Fruit fly (Drosophila melanogaster) S2 (cell line): ENCODE measurements around the gene mtm.

Experiments used
- CG8478 ChIP-seq: fragments of >200 bp; optimal IDR thresholded peaks from 2 replicates; lab custom pipeline; 2018
- CTCF ChIP-seq, 2 experiments: fragments of >200 bp; optimal IDR thresholded peaks; 2 replicates each; lab custom pipeline; 2018

Gene mtm

dm6 chr2L:5998383-5998782 is 38.4 kb downstream of the mtm start:
- no peak for TF ChIP-seq CTCF (optimal IDR thresholded peaks at IDR 0.05; lab: Kevin White, UChicago)
- no peak for TF ChIP-seq CG8478 (lab: Kevin White, UChicago)

- TF ChIP-seq CTCF (optimal IDR thresholded peaks at IDR 0.05; lab: Kevin White, UChicago): no peak
Measured at dm6 chr2L:5997609-5998229, 39.1 kb downstream of the mtm start.

- TF ChIP-seq CTCF (optimal IDR thresholded peaks at IDR 0.05; lab: Kevin White, UChicago) (no peak), CG8478 (lab: Kevin White, UChicago) (no peak)
Measured at dm6 chr2L:5990447-5990846, 46.4 kb downstream of the mtm start.

dm6 chr2L:5988115-5989092 is 48.4 kb downstream of the mtm start:
- TF ChIP-seq CTCF (optimal IDR thresholded peaks at IDR 0.05; lab: Kevin White, UChicago): no peak
- TF ChIP-seq CG8478 (lab: Kevin White, UChicago): no peak

- TF ChIP-seq CG8478 (lab: Kevin White, UChicago): no peak
Measured at dm6 chr2L:5986940-5987339, 49.9 kb downstream of the mtm start.

dm6 chr2L:5986094-5986493 is 50.7 kb downstream of the mtm start, which contains the start of gene ifc:
TSS of gene ifc (plus strand) at chr2L:5986348.
- peak; percentile 28 to 48 for TF ChIP-seq CTCF (optimal IDR thresholded peaks at IDR 0.05; lab: Kevin White, UChicago)
- no peak for TF ChIP-seq CG8478 (lab: Kevin White, UChicago)
